Fruit fly (Drosophila melanogaster) whole organism, embryonic: Measurements from ENCODE around the gene Fer2.
A peak's percentile ranks its signal among the peaks of the same experiment; 100 is the strongest.

Source experiments
- Antp ChIP-seq: fragments of 200-800 bp; sonication (Bioruptor generic); optimal IDR thresholded peaks from 3 replicates; lab custom pipeline; 2016; ENCODE audit warnings: missing biosample characterization, missing genetic modification characterization
- CG10209 ChIP-seq: fragments of 200-800 bp; sonication (Bioruptor generic); optimal IDR thresholded peaks from 3 replicates; lab custom pipeline; 2017; ENCODE audit warnings: missing biosample characterization, mild to moderate bottlenecking, missing genetic modification characterization, missing genetic modification reagents
- CG10654 ChIP-seq: fragments of 200-800 bp; sonication (Bioruptor generic); optimal IDR thresholded peaks from 2 replicates; lab custom pipeline; 2016; ENCODE audit warnings: missing biosample characterization, missing genetic modification characterization
- CG12155 ChIP-seq: fragments of 200-800 bp; sonication (Bioruptor generic); optimal IDR thresholded peaks from 3 replicates; lab custom pipeline; 2016; ENCODE audit warnings: missing biosample characterization, missing genetic modification characterization
- CG15073 ChIP-seq: fragments of 200-800 bp; sonication (Bioruptor generic); optimal IDR thresholded peaks from 2 replicates; lab custom pipeline; 2016; ENCODE audit warnings: missing biosample characterization, missing genetic modification characterization
- CG15514 ChIP-seq: fragments of 200-800 bp; sonication (Bioruptor generic); optimal IDR thresholded peaks from 3 replicates; lab custom pipeline; 2017; ENCODE audit warnings: missing biosample characterization, missing genetic modification characterization, mild to moderate bottlenecking, moderate library complexity, missing genetic modification reagents
- CG16815 ChIP-seq: fragments of 200-800 bp; sonication (Bioruptor generic); optimal IDR thresholded peaks from 3 replicates; lab custom pipeline; 2017; ENCODE audit warnings: missing biosample characterization, mild to moderate bottlenecking, missing genetic modification characterization
- CG17361 ChIP-seq: fragments of 200-800 bp; sonication (Bioruptor generic); IDR thresholded peaks from 3 replicates; pipeline ENCODE4 v1.3.6; 2022; ENCODE audit warnings: missing biosample characterization, missing genetic modification characterization
- CG17612 ChIP-seq: fragments of 200-800 bp; sonication (Bioruptor generic); IDR thresholded peaks from 2 replicates; pipeline ENCODE4 v1.3.6; 2022; ENCODE audit warnings: missing biosample characterization, missing genetic modification characterization
- CG17912 ChIP-seq: fragments of 200-800 bp; sonication (Bioruptor generic); optimal IDR thresholded peaks from 2 replicates; lab custom pipeline; 2018; ENCODE audit warnings: missing biosample characterization, mild to moderate bottlenecking, missing genetic modification characterization
- CG2678 ChIP-seq: fragments of 200-800 bp; sonication (Bioruptor generic); optimal IDR thresholded peaks from 3 replicates; lab custom pipeline; 2019; ENCODE audit warnings: missing biosample characterization, mild to moderate bottlenecking, missing genetic modification characterization, moderate library complexity
- CG33557 ChIP-seq: fragments of 200-800 bp; sonication (Bioruptor generic); optimal IDR thresholded peaks from 2 replicates; lab custom pipeline; 2019; ENCODE audit warnings: missing biosample characterization, mild to moderate bottlenecking, missing genetic modification characterization, moderate library complexity
- CG4328 ChIP-seq: fragments of 200-800 bp; sonication (Bioruptor generic); optimal IDR thresholded peaks from 3 replicates; lab custom pipeline; 2017; ENCODE audit warnings: missing biosample characterization, missing genetic modification reagents, missing genetic modification characterization
- CG43689 ChIP-seq: fragments of 200-800 bp; sonication (Bioruptor generic); IDR thresholded peaks from 2 replicates; pipeline ENCODE4 v1.3.6; 2022; ENCODE audit warnings: missing biosample characterization, missing genetic modification characterization
- CG4404 ChIP-seq: fragments of 200-800 bp; sonication (Bioruptor generic); IDR thresholded peaks from 2 replicates; pipeline ENCODE4 v1.3.6; 2022; ENCODE audit warnings: missing biosample characterization, missing genetic modification characterization
- CG6175 ChIP-seq: fragments of 200-800 bp; sonication (Bioruptor generic); IDR thresholded peaks from 3 replicates; pipeline ENCODE4 v1.3.6; 2022; ENCODE audit warnings: missing biosample characterization, missing genetic modification characterization
- CG6654 ChIP-seq: fragments of 200-800 bp; sonication (Bioruptor generic); optimal IDR thresholded peaks from 2 replicates; lab custom pipeline; 2017; ENCODE audit warnings: missing biosample characterization, mild to moderate bottlenecking, missing genetic modification characterization
- CG6791 ChIP-seq: fragments of 200-800 bp; sonication (Bioruptor generic); IDR thresholded peaks from 3 replicates; pipeline ENCODE4 v1.3.6; 2022; ENCODE audit warnings: missing biosample characterization, missing genetic modification characterization; ENCODE audit not compliant: partially characterized antibody
- CG6813 ChIP-seq: fragments of 200-800 bp; sonication (Bioruptor generic); optimal IDR thresholded peaks from 2 replicates; lab custom pipeline; 2017; ENCODE audit warnings: missing biosample characterization, missing genetic modification characterization, mild to moderate bottlenecking, moderate library complexity, missing genetic modification reagents
- CG9727 ChIP-seq: fragments of 200-800 bp; sonication (Bioruptor generic); optimal IDR thresholded peaks from 3 replicates; lab custom pipeline; 2017; ENCODE audit warnings: missing biosample characterization, mild to moderate bottlenecking, missing genetic modification characterization
- CHES-1-like ChIP-seq: fragments of 200-800 bp; sonication (Bioruptor generic); optimal IDR thresholded peaks from 2 replicates; lab custom pipeline; 2016; ENCODE audit warnings: missing biosample characterization, missing genetic modification characterization
- CoRest ChIP-seq: fragments of 200-800 bp; sonication (Bioruptor generic); optimal IDR thresholded peaks from 3 replicates; lab custom pipeline; 2018; ENCODE audit warnings: missing biosample characterization, mild to moderate bottlenecking, missing genetic modification characterization, moderate library complexity
- Dip2 ChIP-seq: fragments of 200-800 bp; sonication (Bioruptor generic); IDR thresholded peaks from 2 replicates; pipeline ENCODE4 v1.3.6; 2022; ENCODE audit warnings: missing biosample characterization, missing genetic modification characterization
- Drgx ChIP-seq: fragments of 200-800 bp; sonication (Bioruptor generic); IDR thresholded peaks from 2 replicates; pipeline ENCODE4 v1.3.6; 2022; ENCODE audit warnings: missing biosample characterization, missing genetic modification characterization
- Elba2 ChIP-seq: fragments of 200-800 bp; sonication (Bioruptor generic); optimal IDR thresholded peaks from 3 replicates; lab custom pipeline; 2016; ENCODE audit warnings: missing biosample characterization, missing genetic modification characterization
- GATAe ChIP-seq: fragments of 200-800 bp; sonication (Bioruptor generic); conservative IDR thresholded peaks from 2 replicates; pipeline ENCODE4 v1.3.6; 2022; ENCODE audit warnings: missing biosample characterization, missing genetic modification characterization
- H15 ChIP-seq: fragments of 200-800 bp; sonication (Bioruptor generic); IDR thresholded peaks from 3 replicates; pipeline ENCODE4 v1.3.6; 2022; ENCODE audit warnings: missing biosample characterization, missing genetic modification characterization
- Hand ChIP-seq: fragments of 200-800 bp; sonication (Bioruptor generic); optimal IDR thresholded peaks from 2 replicates; lab custom pipeline; 2017; ENCODE audit warnings: mild to moderate bottlenecking, missing biosample characterization, missing genetic modification reagents, missing genetic modification characterization
- Lpt ChIP-seq: fragments of >200 bp; optimal IDR thresholded peaks from 2 replicates; lab custom pipeline; 2018; ENCODE audit warnings: missing biosample characterization, missing genetic modification characterization
- Oli ChIP-seq: fragments of 200-800 bp; sonication (Bioruptor generic); optimal IDR thresholded peaks from 2 replicates; lab custom pipeline; 2018; ENCODE audit warnings: missing biosample characterization, mild to moderate bottlenecking, missing genetic modification characterization, moderate library complexity
- Taf1 ChIP-seq: fragments of 200-800 bp; sonication (Bioruptor generic); IDR thresholded peaks from 2 replicates; pipeline ENCODE4 v1.3.6; 2022; ENCODE audit warnings: missing biosample characterization, missing genetic modification characterization
- Vsx1 ChIP-seq: fragments of 200-800 bp; sonication (Bioruptor generic); optimal IDR thresholded peaks from 2 replicates; lab custom pipeline; 2017; ENCODE audit warnings: missing biosample characterization, mild to moderate bottlenecking, missing genetic modification characterization, missing genetic modification reagents
- YL-1 ChIP-seq: fragments of 200-800 bp; sonication (Bioruptor generic); optimal IDR thresholded peaks from 3 replicates; lab custom pipeline; 2017; ENCODE audit warnings: missing biosample characterization, mild to moderate bottlenecking, missing genetic modification characterization
- ap ChIP-seq: fragments of 200-800 bp; sonication (Bioruptor generic); IDR thresholded peaks from 2 replicates; pipeline ENCODE4 v1.3.6; 2022; ENCODE audit warnings: missing biosample characterization, missing genetic modification characterization
- ara ChIP-seq: fragments of 200-800 bp; sonication (Bioruptor generic); IDR thresholded peaks from 2 replicates; pipeline ENCODE4 v1.3.6; 2022; ENCODE audit warnings: missing biosample characterization, missing genetic modification characterization
- bsh ChIP-seq, 2 experiments: fragments of 200-800 bp; sonication (Bioruptor generic); optimal IDR thresholded peaks; 2 replicates each; lab custom pipeline; 2017 to 2018; ENCODE audit warnings: mild to moderate bottlenecking in 2 of 2, missing biosample characterization in 2 of 2, missing genetic modification characterization in 2 of 2, moderate library complexity in 1 of 2
- dmrt11E ChIP-seq: fragments of 200-800 bp; sonication (Bioruptor generic); optimal IDR thresholded peaks from 3 replicates; lab custom pipeline; 2018; ENCODE audit warnings: missing biosample characterization, mild to moderate bottlenecking, missing genetic modification characterization, moderate library complexity
- dpn ChIP-seq, 2 experiments: fragments of 200-800 bp; sonication (Bioruptor generic); optimal IDR thresholded peaks; 3 replicates each; lab custom pipeline; 2016; ENCODE audit warnings: missing biosample characterization in 2 of 2, missing genetic modification characterization in 2 of 2
- en ChIP-seq: fragments of 200-800 bp; sonication (Bioruptor generic); optimal IDR thresholded peaks from 2 replicates; lab custom pipeline; 2016; ENCODE audit warnings: missing biosample characterization, missing genetic modification characterization
- jigr1 ChIP-seq: fragments of 200-800 bp; sonication (Bioruptor generic); IDR thresholded peaks from 3 replicates; pipeline ENCODE4 v1.3.6; 2022; ENCODE audit warnings: missing biosample characterization, missing genetic modification characterization
- pnt ChIP-seq: fragments of 200-800 bp; sonication (Bioruptor generic); optimal IDR thresholded peaks from 3 replicates; lab custom pipeline; 2016; ENCODE audit warnings: missing biosample characterization, missing genetic modification characterization
- psq ChIP-seq: fragments of 200-800 bp; sonication (Bioruptor generic); optimal IDR thresholded peaks from 2 replicates; lab custom pipeline; 2017; ENCODE audit warnings: missing biosample characterization, missing genetic modification characterization
- row ChIP-seq: fragments of 200-800 bp; sonication (Bioruptor generic); IDR thresholded peaks from 3 replicates; pipeline ENCODE4 v1.3.6; 2022; ENCODE audit warnings: missing biosample characterization, missing genetic modification characterization
- sd ChIP-seq: fragments of 200-800 bp; sonication (Bioruptor generic); optimal IDR thresholded peaks from 3 replicates; lab custom pipeline; 2018; ENCODE audit warnings: missing biosample characterization, mild to moderate bottlenecking, missing genetic modification characterization, moderate library complexity
- sr ChIP-seq: fragments of 200-800 bp; sonication (Bioruptor generic); IDR thresholded peaks from 3 replicates; pipeline ENCODE4 v1.3.6; 2022; ENCODE audit warnings: missing biosample characterization, missing genetic modification characterization
- tio ChIP-seq: fragments of 200-800 bp; sonication (Bioruptor generic); optimal IDR thresholded peaks from 2 replicates; lab custom pipeline; 2017; ENCODE audit warnings: missing biosample characterization, missing genetic modification characterization, inconsistent platforms
- toy ChIP-seq: fragments of 200-800 bp; sonication (Bioruptor generic); IDR thresholded peaks from 2 replicates; pipeline ENCODE4 v1.3.6; 2022; ENCODE audit warnings: missing biosample characterization, missing genetic modification characterization
- zen ChIP-seq: fragments of 200-800 bp; sonication (Bioruptor generic); optimal IDR thresholded peaks from 3 replicates; lab custom pipeline; 2018; ENCODE audit warnings: missing biosample characterization, mild to moderate bottlenecking, missing genetic modification characterization, moderate library complexity

Fer2 gene

dm6 chr3R:16119441-16119840 is 31.7 kb downstream of the Fer2 start (continued):
- TF ChIP-seq zen (tag; lab: Kevin White, UChicago) = peak; percentile 72
- no peak for TF ChIP-seq GATAe (GFP tag; lab: Robert Waterston, UW)
- TF ChIP-seq Drgx (GFP tag; lab: Robert Waterston, UW) = peak; percentile 89
- TF ChIP-seq CG16815 = no peak
- peak; percentile 16 for TF ChIP-seq dmrt11E
- no peak for TF ChIP-seq CG6175 (GFP tag; lab: Robert Waterston, UW)
- TF ChIP-seq CG6813 (GFP tag; lab: Kevin White, UChicago) = no peak
- TF ChIP-seq sr (GFP tag; lab: Robert Waterston, UW) = no peak
- TF ChIP-seq CG2678 (tag; lab: Kevin White, UChicago) = no peak
- TF ChIP-seq CG10209 (GFP tag; lab: Kevin White, UChicago) = peak; percentile 1
- peak; percentile 6 for TF ChIP-seq pnt (GFP tag; lab: Kevin White, UChicago)
- no peak for TF ChIP-seq CG17612
- TF ChIP-seq CG15073 = no peak
- no peak for TF ChIP-seq CG6791
- TF ChIP-seq Elba2 (GFP tag; lab: Kevin White, UChicago) = no peak
- peak; percentile 22; the same call in 1 of the 2 replicates for TF ChIP-seq CG4404 (GFP tag; lab: Robert Waterston, UW)
- peak; percentile 9 for TF ChIP-seq CG9727 (GFP tag; lab: Kevin White, UChicago)
- TF ChIP-seq Antp (GFP tag; lab: Kevin White, UChicago) = no peak
- TF ChIP-seq CG15514 (GFP tag; lab: Kevin White, UChicago) = peak; percentile 1
- peak; percentile 2 for TF ChIP-seq tio (GFP tag; lab: Kevin White, UChicago)
- no peak for TF ChIP-seq CG10654 (GFP tag; lab: Kevin White, UChicago)
- no peak for TF ChIP-seq Dip2 (GFP tag; lab: Robert Waterston, UW)
- no peak for TF ChIP-seq psq (GFP tag; lab: Kevin White, UChicago)
- TF ChIP-seq YL-1 (GFP tag; lab: Kevin White, UChicago) = no peak
- TF ChIP-seq CG4328 (GFP tag; lab: Kevin White, UChicago) = no peak
- TF ChIP-seq bsh (GFP tag; optimal IDR thresholded peaks at IDR 0.05; lab: Kevin White, UChicago) = peak; percentile 10 to 74
- TF ChIP-seq sd (tag; lab: Kevin White, UChicago) = no peak
- no peak for TF ChIP-seq dpn (GFP tag; optimal IDR thresholded peaks at IDR 0.05; lab: Kevin White, UChicago)
- no peak for TF ChIP-seq ara (GFP tag; lab: Robert Waterston, UW)
- TF ChIP-seq CG6654 (GFP tag; lab: Kevin White, UChicago) = no peak
- TF ChIP-seq CoRest (tag; lab: Kevin White, UChicago) = no peak
- no peak for TF ChIP-seq H15
- TF ChIP-seq Hand (GFP tag; lab: Kevin White, UChicago) = no peak
- TF ChIP-seq jigr1 (GFP tag; lab: Robert Waterston, UW) = no peak
- no peak for TF ChIP-seq Lpt (GFP tag; lab: Kevin White, UChicago)
- TF ChIP-seq CG33557 (GFP tag; lab: Kevin White, UChicago) = no peak
- no peak for TF ChIP-seq Taf1 (GFP tag; lab: Robert Waterston, UW)
- TF ChIP-seq, all 482 proteins: peak for 23

- no peak for TF ChIP-seq row (GFP tag; lab: Robert Waterston, UW)
Measured at dm6 chr3R:16117359-16117758, 33.8 kb downstream of the Fer2 start.

dm6 chr3R:16115861-16116260 is 35.3 kb downstream of the Fer2 start, which contains the start of gene Sb:
Sb (plus strand) TSS chr3R:16116161.
- TF ChIP-seq en (GFP tag; lab: Kevin White, UChicago) (no peak), CHES-1-like (GFP tag; lab: Kevin White, UChicago) (no peak), Vsx1 (GFP tag; lab: Kevin White, UChicago) (no peak), ap (no peak), CG17912 (GFP tag; lab: Kevin White, UChicago) (no peak), CG15514 (GFP tag; lab: Kevin White, UChicago) (no peak), CG4404 (GFP tag; lab: Robert Waterston, UW) (no peak), CG12155 (GFP tag; lab: Kevin White, UChicago) (no peak), Oli (tag; lab: Kevin White, UChicago) (no peak), toy (GFP tag; lab: Robert Waterston, UW) (no peak), CG17361 (no peak), CG43689 (no peak)
- TF ChIP-seq, all 482 proteins: peak for 0
